Worm (Caenorhabditis elegans) whole organism, L3 larva: ENCODE results near the gene F18C5.9.

Experiments
- fos-1 ChIP-seq: fragments of 150-350 bp; optimal IDR thresholded peaks from 2 replicates; lab custom pipeline; 2014; ENCODE audit warnings: missing biosample characterization, missing genetic modification characterization
- lin-39 ChIP-seq: fragments of 150-350 bp; optimal IDR thresholded peaks from 2 replicates; lab custom pipeline; 2018; ENCODE audit warnings: missing biosample characterization, missing genetic modification reagents, missing genetic modification characterization
- nhr-23 ChIP-seq: fragments of 150-350 bp; optimal IDR thresholded peaks from 2 replicates; lab custom pipeline; 2014; ENCODE audit warnings: missing biosample characterization, missing genetic modification reagents, missing genetic modification characterization
- nhr-237 ChIP-seq: fragments of 150-350 bp; optimal IDR thresholded peaks from 2 replicates; lab custom pipeline; 2014; ENCODE audit warnings: missing biosample characterization, missing genetic modification characterization
- nhr-28 ChIP-seq: fragments of 150-350 bp; optimal IDR thresholded peaks from 2 replicates; lab custom pipeline; 2014; ENCODE audit warnings: missing biosample characterization, missing genetic modification characterization
- nhr-77 ChIP-seq: fragments of 150-350 bp; optimal IDR thresholded peaks from 2 replicates; lab custom pipeline; 2014; ENCODE audit warnings: missing biosample characterization, missing genetic modification characterization
- pha-4 ChIP-seq: fragments of 150-350 bp; optimal IDR thresholded peaks from 2 replicates; lab custom pipeline; 2014; ENCODE audit warnings: missing biosample characterization, missing genetic modification reagents, missing genetic modification characterization
- pqm-1 ChIP-seq: fragments of 150-350 bp; optimal IDR thresholded peaks from 2 replicates; lab custom pipeline; 2017; ENCODE audit warnings: missing biosample characterization, missing genetic modification characterization, inconsistent platforms
- unc-62 ChIP-seq: fragments of 150-350 bp; sonication (generic microtip); optimal IDR thresholded peaks from 4 replicates; lab custom pipeline; 2014; ENCODE audit warnings: missing biosample characterization, missing genetic modification reagents, missing genetic modification characterization

DNA sequence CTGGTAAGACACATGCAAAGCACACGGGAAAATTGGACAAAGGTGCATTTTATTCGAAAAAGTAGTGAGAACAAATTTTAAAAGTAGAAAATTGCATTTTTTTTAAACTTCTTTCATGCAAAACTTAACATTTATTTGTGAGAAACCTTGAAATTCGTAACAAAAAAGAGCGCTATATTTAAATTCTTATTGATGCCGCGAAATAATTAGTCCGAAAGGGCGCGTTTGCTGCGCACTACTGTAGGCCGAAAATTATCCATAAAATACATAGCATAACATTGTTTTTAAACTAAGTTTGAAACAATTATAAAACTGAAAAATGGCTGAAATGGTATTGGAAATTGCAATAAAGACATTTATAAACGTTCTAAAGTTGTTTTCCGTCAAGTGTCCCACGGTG is 47.2 kb upstream of the F18C5.9 start:
- no peak for TF ChIP-seq nhr-77 (tag; lab: Kevin White, UChicago)
- TF ChIP-seq lin-39, result no peak
- TF ChIP-seq pha-4 (tag; lab: Kevin White, UChicago), result no peak
- TF ChIP-seq unc-62, result no peak
- no peak for TF ChIP-seq nhr-237
- TF ChIP-seq nhr-23, result no peak
- TF ChIP-seq nhr-28, result no peak
- TF ChIP-seq pqm-1 (tag; lab: Kevin White, UChicago), result no peak
- no peak for TF ChIP-seq fos-1
